Worm (Caenorhabditis elegans) whole organism, midembryonic: ENCODE results near the gene T06C10.3.

Experiments
- T22C8.4 ChIP-seq: fragments of 200-800 bp; sonication (Bioruptor generic); IDR thresholded peaks from 2 replicates; pipeline ENCODE4 v1.3.6; 2022; ENCODE audit warnings: missing genetic modification characterization, missing compliant biosample characterization
- flt-1 ChIP-seq: fragments of 200-800 bp; sonication (Bioruptor generic); IDR thresholded peaks from 2 replicates; pipeline ENCODE4 v1.3.6; 2022; ENCODE audit warnings: missing genetic modification characterization, missing compliant biosample characterization
- ztf-23 ChIP-seq: fragments of 200-800 bp; sonication (Bioruptor generic); IDR thresholded peaks from 2 replicates; pipeline ENCODE4 v1.3.6; 2022; ENCODE audit warnings: missing genetic modification reagents, missing genetic modification characterization, missing compliant biosample characterization

- no peak for TF ChIP-seq T22C8.4
- TF ChIP-seq ztf-23 (GFP tag; lab: Robert Waterston, UW), result no peak
- TF ChIP-seq flt-1 (GFP tag; lab: Robert Waterston, UW), result no peak
These were observed 40.4 kb upstream of the T06C10.3 start, which contains the start of gene mvb-12 for ce11 chrIV:7830151-7830550.
